In the genomic region with DNA sequence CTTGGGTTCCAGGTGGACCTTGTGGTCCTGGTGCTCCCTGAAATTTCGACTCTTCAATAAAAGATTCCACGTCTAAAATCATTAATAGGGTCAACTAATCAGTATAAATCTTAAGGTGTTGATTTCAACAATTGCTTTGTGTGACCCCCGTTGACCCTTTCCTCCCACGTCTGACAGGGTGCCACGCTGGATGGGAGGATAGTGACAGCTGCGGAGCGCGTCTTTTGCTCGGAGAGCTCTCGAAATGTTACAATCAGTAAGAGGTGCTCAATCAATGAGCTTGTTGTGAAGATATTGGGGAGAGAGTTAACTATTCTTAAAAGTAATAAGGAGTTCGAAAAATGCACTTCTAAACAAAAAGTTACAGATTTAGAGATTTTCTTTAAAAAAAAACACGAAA, we compare ENCODE assay signal across 3 worm cellular contexts.
TF ChIP-seq lines count a peak whose summit lies in the region.

No protein-coding gene starts in this region.

TF ChIP-seq in whole organism, L1 larva, 84 proteins besides CTCF, POLR2A, EP300 and RAD21:
- TF ChIP-seq efl-1 (optimal IDR thresholded peaks at IDR 0.05; lab: Kevin White, UChicago) (no peak), efl-1 (GFP tag; optimal IDR thresholded peaks at IDR 0.05 in 1 of 2; lab: Kevin White, UChicago) (peak in 1 of 2 experiments; percentile 13), lin-14 (GFP tag; optimal IDR thresholded peaks at IDR 0.05; lab: Kevin White, UChicago) (peak; percentile 15), isw-1 (GFP tag; IDR thresholded peaks at IDR 0.05; lab: Robert Waterston, UW) (no peak), rnt-1 (tag; optimal IDR thresholded peaks at IDR 0.05; lab: Kevin White, UChicago) (peak; percentile 55), nhr-76 (tag; optimal IDR thresholded peaks at IDR 0.05; lab: Kevin White, UChicago) (no peak), nhr-71 (tag; optimal IDR thresholded peaks at IDR 0.05; lab: Kevin White, UChicago) (peak; percentile 39), ztf-11 (tag; optimal IDR thresholded peaks at IDR 0.05; lab: Kevin White, UChicago) (no peak)

TF ChIP-seq in whole organism, L2 larva, 48 proteins besides CTCF, POLR2A, EP300 and RAD21:
- TF ChIP-seq sma-9 (GFP tag; optimal IDR thresholded peaks at IDR 0.05; lab: Kevin White, UChicago) (peak; percentile 44), sma-9 (tag; optimal IDR thresholded peaks at IDR 0.05; lab: Kevin White, UChicago) (no peak), C34F6.9 (tag; optimal IDR thresholded peaks at IDR 0.05; lab: Kevin White, UChicago) (no peak)

TF ChIP-seq in whole organism, mixed stage, embryonic, 35 proteins besides CTCF, POLR2A, EP300 and RAD21:
- TF ChIP-seq snpc-4 (tag; optimal IDR thresholded peaks at IDR 0.05; lab: Kevin White, UChicago): no peak
- TF ChIP-seq hlh-1 (tag; optimal IDR thresholded peaks at IDR 0.05; lab: Kevin White, UChicago): peak; percentile 91
- peak; percentile 14 for TF ChIP-seq unc-120 (tag; optimal IDR thresholded peaks at IDR 0.05; lab: Kevin White, UChicago; ENCODE audit: poor library complexity, severe bottlenecking)
